Worm (Caenorhabditis elegans): ENCODE results near the gene slcf-2.

DNA sequence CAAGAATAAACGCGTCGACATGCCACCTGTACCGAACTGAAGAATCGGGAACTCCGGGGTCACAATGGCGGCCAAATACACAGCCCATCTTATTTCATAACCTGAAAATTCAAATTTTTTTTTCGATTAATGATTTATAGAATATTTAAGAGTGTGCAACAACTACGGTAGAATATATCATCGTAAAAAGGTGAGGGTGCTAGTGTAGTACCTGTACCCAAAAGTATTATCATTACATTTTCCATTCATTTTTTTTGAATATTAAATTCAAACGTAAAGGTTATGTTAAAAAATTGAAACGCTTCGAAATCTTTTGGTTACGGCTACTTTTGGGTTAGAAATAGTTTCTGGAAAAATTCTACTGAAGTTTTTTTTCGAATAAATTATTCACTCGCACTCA lies 36.4 kb downstream of the slcf-2 start, which contains the start of gene ZK813.4:
- TF ChIP-seq unc-62 (GFP tag; optimal IDR thresholded peaks at IDR 0.05) (no peak), pqm-1 (tag; optimal IDR thresholded peaks at IDR 0.05) (no peak), nhr-76 (tag; optimal IDR thresholded peaks at IDR 0.05) (no peak), daf-12 (tag; optimal IDR thresholded peaks at IDR 0.05) (no peak), sea-2 (GFP tag; optimal IDR thresholded peaks at IDR 0.05) (no peak), ZK546.5 (tag; optimal IDR thresholded peaks at IDR 0.05) (no peak), nhr-12 (tag; optimal IDR thresholded peaks at IDR 0.05) (no peak)

All from whole organism, L3 larva.